Fruit fly (Drosophila melanogaster) whole organism: ENCODE results near the gene woc.

ENCODE experiments used
- CG8478 ChIP-seq: fragments of >200 bp; optimal IDR thresholded peaks from 2 replicates; lab custom pipeline; 2018; ENCODE audit warnings: inconsistent platforms
- Dll ChIP-seq: fragments of >200 bp; optimal IDR thresholded peaks from 2 replicates; lab custom pipeline; 2017
- EcR ChIP-seq, 2 experiments: fragments of >200 bp; optimal IDR thresholded peaks; 2 replicates each; lab custom pipeline; 2017; ENCODE audit warnings: missing biosample characterization in 2 of 2, missing genetic modification characterization in 2 of 2, missing genetic modification reagents in 2 of 2
- pan ChIP-seq: fragments of >200 bp; optimal IDR thresholded peaks from 2 replicates; lab custom pipeline; 2017
- psq ChIP-seq: fragments of >200 bp; optimal IDR thresholded peaks from 2 replicates; lab custom pipeline; 2017
- usp ChIP-seq: fragments of >200 bp; optimal IDR thresholded peaks from 2 replicates; lab custom pipeline; 2017; ENCODE audit warnings: missing biosample characterization, missing genetic modification characterization, mixed read lengths

DNA sequence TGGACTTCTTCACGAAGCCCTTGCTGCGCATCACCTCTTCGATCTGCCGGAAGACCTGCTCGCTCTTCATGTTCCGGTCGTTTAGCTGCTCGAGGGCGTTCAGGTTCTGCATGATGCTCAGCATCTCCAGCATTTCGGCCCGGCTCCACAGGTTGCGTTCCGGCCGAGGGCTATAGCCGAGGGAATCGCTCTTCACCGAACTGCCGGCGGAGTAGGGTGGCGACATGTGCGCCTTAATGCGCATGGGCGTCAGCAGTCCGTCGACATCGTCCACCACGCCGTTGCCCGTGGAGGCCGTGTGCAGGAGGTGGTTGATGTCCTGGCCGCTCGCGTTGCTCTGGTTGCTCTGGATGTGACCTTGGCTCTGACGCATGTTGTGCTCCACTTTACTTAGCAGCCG lies 15.6 kb upstream of the woc start:
- TF ChIP-seq usp (GFP tag; lab: Kevin White, UChicago) (no peak), pan (lab: Kevin White, UChicago) (no peak), Dll (lab: Kevin White, UChicago) (no peak), psq (lab: Kevin White, UChicago) (no peak), CG8478 (no peak), EcR (GFP tag; optimal IDR thresholded peaks at IDR 0.05; lab: Kevin White, UChicago) (no peak)
